Worm (Caenorhabditis elegans): Measurements from ENCODE around the gene ZK512.4.

DNA sequence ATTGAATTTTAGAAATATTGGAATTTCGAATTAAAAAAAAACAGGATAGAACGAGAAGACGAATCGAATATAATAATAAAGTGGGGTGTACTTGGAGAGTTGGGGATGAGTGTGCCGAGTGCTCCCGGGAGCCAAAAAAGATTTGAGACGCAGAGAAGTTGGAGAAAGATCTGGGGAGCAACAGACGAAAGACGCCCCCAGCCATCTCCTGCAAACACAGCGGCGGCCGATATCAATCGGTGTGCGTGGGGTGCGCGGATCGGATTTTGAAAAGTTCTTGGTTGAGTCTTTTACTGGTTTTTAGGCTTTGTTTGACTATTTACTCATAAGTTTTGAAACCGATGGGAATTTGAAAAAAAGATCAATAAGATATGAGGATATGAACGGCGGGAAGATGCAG lies 8.7 kb downstream of the ZK512.4 start, which contains the start of gene nhl-1:
- TF ChIP-seq K12H6.12 (tag; optimal IDR thresholded peaks at IDR 0.05) (no peak), aptf-3 (GFP tag; IDR thresholded peaks at IDR 0.05) (no peak), efl-1 (GFP tag; optimal IDR thresholded peaks at IDR 0.05) (no peak), ztf-22 (GFP tag; optimal IDR thresholded peaks at IDR 0.05) (no peak), unc-62 (GFP tag; optimal IDR thresholded peaks at IDR 0.05) (no peak)

All from whole organism, young adult.